Fruit fly (Drosophila melanogaster): Measurements from ENCODE around the gene chinmo.

Gene chinmo

DNA sequence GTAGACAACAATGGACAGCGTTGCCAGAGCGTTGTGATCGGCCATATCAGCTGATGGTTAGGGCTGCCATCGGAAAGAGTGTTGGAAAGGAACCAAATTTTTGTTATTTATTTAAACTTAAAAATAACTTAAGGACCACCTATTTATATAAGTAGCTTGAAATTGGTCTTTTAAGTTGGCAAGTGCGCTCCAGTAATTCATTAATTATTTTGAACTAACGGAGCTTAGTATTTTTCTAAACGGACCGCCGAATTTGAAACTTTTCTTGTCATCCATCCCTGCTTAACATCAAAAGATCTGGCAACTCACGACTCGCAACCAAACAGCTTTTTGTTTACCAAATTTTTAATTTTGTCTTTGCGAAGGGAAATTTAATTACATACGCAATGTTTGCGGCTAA is 39.9 kb upstream of the chinmo start, which contains the start of the genes Rab3GAP1 and CG14352 (continued):
- TF ChIP-seq trh (GFP tag; optimal IDR thresholded peaks at IDR 0.05) (peak; percentile 32), CG10274 (GFP tag; optimal IDR thresholded peaks at IDR 0.05) (peak; percentile 59), caup (GFP tag; optimal IDR thresholded peaks at IDR 0.05; ENCODE audit: severe bottlenecking) (peak; percentile 81), crc (GFP tag; optimal IDR thresholded peaks at IDR 0.05) (peak; percentile 60), CG10366 (GFP tag; IDR thresholded peaks at IDR 0.05) (peak; percentile 79), CG6854 (GFP tag; optimal IDR thresholded peaks at IDR 0.05) (no peak), Antp (GFP tag; optimal IDR thresholded peaks at IDR 0.05) (peak; percentile 77), lilli (GFP tag; optimal IDR thresholded peaks at IDR 0.05) (peak; percentile 93), CG4820 (GFP tag; optimal IDR thresholded peaks at IDR 0.05) (peak; percentile 85), CG10431 (GFP tag; optimal IDR thresholded peaks at IDR 0.05) (peak; percentile 9), pum (GFP tag; optimal IDR thresholded peaks at IDR 0.05) (peak; percentile 89), CG10462 (GFP tag; optimal IDR thresholded peaks at IDR 0.05) (peak; percentile 80), ab (GFP tag; optimal IDR thresholded peaks at IDR 0.05) (peak; percentile 78), dati (GFP tag; IDR thresholded peaks at IDR 0.05) (0 out of 2 replicates have a peak, but pooled peaks have one; percentile 39), Gsc (GFP tag; IDR thresholded peaks at IDR 0.05) (peak; percentile 57), Atf3 (GFP tag; optimal IDR thresholded peaks at IDR 0.05) (peak; percentile 73), kah (GFP tag; optimal IDR thresholded peaks at IDR 0.05) (peak; percentile 32), CG32772 (GFP tag; IDR thresholded peaks at IDR 0.05) (peak; percentile 78), zf30C (GFP tag; optimal IDR thresholded peaks at IDR 0.05) (no peak), lmd (GFP tag; IDR thresholded peaks at IDR 0.05) (peak; percentile 87), bcd (GFP tag; optimal IDR thresholded peaks at IDR 0.05) (peak; percentile 82), Bgb (GFP tag; IDR thresholded peaks at IDR 0.05; ENCODE audit: partially characterized antibody) (peak; percentile 19; the same call in 1 of the 2 replicates), CG1603 (tag; optimal IDR thresholded peaks at IDR 0.05) (peak; percentile 57), CG7928 (GFP tag; optimal IDR thresholded peaks at IDR 0.05) (peak; percentile 97), her (GFP tag; optimal IDR thresholded peaks at IDR 0.05) (peak; percentile 32), CG34376 (GFP tag; optimal IDR thresholded peaks at IDR 0.05) (peak; percentile 72), CG6791 (GFP tag; IDR thresholded peaks at IDR 0.05; ENCODE audit: partially characterized antibody) (no peak), CG1792 (GFP tag; optimal IDR thresholded peaks at IDR 0.05) (peak; percentile 77), CG32532 (GFP tag; IDR thresholded peaks at IDR 0.05) (peak; percentile 86), danr (GFP tag; IDR thresholded peaks at IDR 0.05) (peak; percentile 77), CG10979 (tag; optimal IDR thresholded peaks at IDR 0.05) (peak; percentile 76), crol (GFP tag; IDR thresholded peaks at IDR 0.05) (no peak), CG42726 (GFP tag; IDR thresholded peaks at IDR 0.05; ENCODE audit: partially characterized antibody) (no peak), NC2β (GFP tag; optimal IDR thresholded peaks at IDR 0.05) (peak; percentile 75), CG3065 (GFP tag; optimal IDR thresholded peaks at IDR 0.05) (peak; percentile 70), az2 (GFP tag; optimal IDR thresholded peaks at IDR 0.05) (peak; percentile 87), CG10209 (GFP tag; optimal IDR thresholded peaks at IDR 0.05) (peak; percentile 85), gro (GFP tag; optimal IDR thresholded peaks at IDR 0.05) (peak; percentile 87), Asciz (GFP tag; optimal IDR thresholded peaks at IDR 0.05) (peak; percentile 57), pros (GFP tag; optimal IDR thresholded peaks at IDR 0.05) (no peak), CG8359 (GFP tag; optimal IDR thresholded peaks at IDR 0.05; ENCODE audit: borderline replicate concordance) (peak; percentile 43), Meics (GFP tag; optimal IDR thresholded peaks at IDR 0.05) (peak; percentile 80), BEAF-32 (GFP tag; optimal IDR thresholded peaks at IDR 0.05) (peak; percentile 50), vfl (GFP tag; optimal IDR thresholded peaks at IDR 0.05) (peak; percentile 83), HLH54F (GFP tag; optimal IDR thresholded peaks at IDR 0.05) (peak; percentile 94), fd3F (GFP tag; optimal IDR thresholded peaks at IDR 0.05) (peak; percentile 77), CG17912 (GFP tag; optimal IDR thresholded peaks at IDR 0.05) (peak; percentile 27), Oaz (GFP tag; IDR thresholded peaks at IDR 0.05) (peak; percentile 78), org-1 (GFP tag; optimal IDR thresholded peaks at IDR 0.05) (peak; percentile 46), gsb-n (tag; optimal IDR thresholded peaks at IDR 0.05) (peak; percentile 65), Ets97D (GFP tag; optimal IDR thresholded peaks at IDR 0.05) (peak; percentile 87)
